Worm (Caenorhabditis elegans): Measurements from ENCODE around the gene F18C5.5.

DNA sequence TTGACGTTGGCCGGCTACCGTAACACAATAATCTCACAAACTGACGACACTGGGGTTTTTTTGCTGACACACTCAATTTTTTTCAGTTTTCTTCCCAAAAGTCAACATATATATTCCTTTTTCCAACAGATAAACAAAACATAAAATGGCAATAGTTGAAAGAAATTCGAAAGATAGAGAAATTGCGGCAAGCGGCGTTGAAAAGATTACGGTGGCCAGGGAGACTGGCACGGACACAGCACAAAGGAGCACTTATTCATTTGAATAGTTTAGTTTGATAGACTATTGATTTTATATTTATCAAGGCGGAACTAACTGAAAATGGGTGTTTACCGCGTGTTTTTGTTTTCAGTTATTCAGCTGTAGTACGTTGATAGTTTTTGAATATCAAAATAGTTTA lies 45.2 kb downstream of the F18C5.5 start, which contains the start of gene toe-2:
- TF ChIP-seq unc-39 (tag; optimal IDR thresholded peaks at IDR 0.05) (no peak), nfya-1 (tag; optimal IDR thresholded peaks at IDR 0.05; ENCODE audit: insufficient read depth) (no peak), egl-27 (tag; optimal IDR thresholded peaks at IDR 0.05) (no peak), aly-2 (tag; optimal IDR thresholded peaks at IDR 0.05) (no peak), zag-1 (tag; optimal IDR thresholded peaks at IDR 0.05) (no peak), fos-1 (tag; optimal IDR thresholded peaks at IDR 0.05) (no peak)
